Worm (Caenorhabditis elegans) whole organism, young adult: Measurements from ENCODE around the gene trap-4.

Experiments used
- C17E4.6 ChIP-seq: fragments of 200-800 bp; sonication (Bioruptor generic); IDR thresholded peaks from 2 replicates; pipeline ENCODE4 v1.3.6; 2022; ENCODE audit warnings: missing genetic modification reagents, missing genetic modification characterization, missing compliant biosample characterization
- F37B4.10 ChIP-seq: fragments of 200-800 bp; sonication (Bioruptor generic); IDR thresholded peaks from 2 replicates; pipeline ENCODE4 v1.3.6; 2022; ENCODE audit warnings: missing genetic modification characterization, missing compliant biosample characterization
- T07F8.4 ChIP-seq: sonication (generic microtip); optimal IDR thresholded peaks from 2 replicates; lab custom pipeline; 2016; ENCODE audit warnings: mild to moderate bottlenecking, missing genetic modification characterization, moderate library complexity, missing compliant biosample characterization
- ama-1 ChIP-seq, 3 experiments: fragments of 150-350 bp in 1 of 3; sonication (generic microtip) in 2 of 3; optimal IDR thresholded peaks; 2 replicates each; lab custom pipeline; 2014 to 2018; ENCODE audit warnings: missing biosample characterization in 2 of 3, missing genetic modification characterization in 2 of 3, missing genetic modification reagents in 2 of 3
- attf-3 ChIP-seq: fragments of 200-800 bp; sonication (Bioruptor generic); conservative IDR thresholded peaks from 2 replicates; pipeline ENCODE4 v1.3.6; 2022; ENCODE audit warnings: missing genetic modification reagents, missing genetic modification characterization, missing compliant biosample characterization
- die-1 ChIP-seq: sonication (generic microtip); optimal IDR thresholded peaks from 2 replicates; lab custom pipeline; 2016; ENCODE audit warnings: missing genotype, mild to moderate bottlenecking, missing genetic modification characterization, missing compliant biosample characterization
- ekl-4 ChIP-seq: fragments of 200-800 bp; sonication (Bioruptor generic); IDR thresholded peaks from 2 replicates; pipeline ENCODE4 v1.3.6; 2022; ENCODE audit warnings: missing genetic modification reagents, missing genetic modification characterization, missing compliant biosample characterization
- ets-4 ChIP-seq: fragments of 200-800 bp; sonication (Bioruptor generic); optimal IDR thresholded peaks from 2 replicates; lab custom pipeline; 2018; ENCODE audit warnings: mild to moderate bottlenecking, missing genetic modification characterization, missing compliant biosample characterization
- hmg-1.2 ChIP-seq: fragments of 200-800 bp; sonication (Bioruptor generic); IDR thresholded peaks from 2 replicates; pipeline ENCODE4 v1.3.6; 2022; ENCODE audit warnings: missing genetic modification reagents, missing genetic modification characterization, missing compliant biosample characterization
- lin-40 ChIP-seq: sonication (generic microtip); optimal IDR thresholded peaks from 2 replicates; lab custom pipeline; 2016; ENCODE audit warnings: missing genetic modification characterization, mild to moderate bottlenecking, missing compliant biosample characterization, missing genotype, missing genetic modification reagents
- lin-54 ChIP-seq: fragments of 200-800 bp; sonication (Bioruptor generic); optimal IDR thresholded peaks from 2 replicates; lab custom pipeline; 2018; ENCODE audit warnings: mild to moderate bottlenecking, missing genetic modification characterization, missing compliant biosample characterization
- lsy-27 ChIP-seq: sonication (generic microtip); optimal IDR thresholded peaks from 2 replicates; lab custom pipeline; 2017; ENCODE audit warnings: missing genetic modification characterization, mild to moderate bottlenecking, missing compliant biosample characterization, antibody characterized with exemption, missing genotype, borderline replicate concordance; ENCODE audit not compliant: insufficient read depth

DNA sequence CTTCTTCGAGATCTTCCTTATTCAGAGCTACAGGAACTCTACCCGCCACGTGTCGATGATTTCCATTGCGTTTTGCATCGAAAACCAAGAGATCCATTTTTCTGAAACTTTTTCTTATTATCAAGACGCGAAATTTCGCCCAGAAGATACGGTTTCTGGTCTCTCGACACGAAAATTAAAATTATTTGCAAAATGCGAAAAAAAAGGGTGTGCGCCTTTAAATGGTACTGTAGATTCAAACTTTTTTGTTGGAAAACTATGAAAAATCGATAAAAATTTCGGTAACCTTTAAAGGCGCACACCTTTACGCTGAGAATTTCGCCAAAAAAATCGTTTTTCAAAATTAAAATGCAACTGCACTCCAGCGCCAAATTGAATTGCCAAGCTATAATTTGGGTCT, 22.4 kb upstream of the trap-4 start, which contains the start of gene tsen-2:
- TF ChIP-seq T07F8.4 (tag; lab: Kevin White, UChicago) (no peak), C17E4.6 (GFP tag; lab: Robert Waterston, UW) (no peak), hmg-1.2 (GFP tag; lab: Robert Waterston, UW) (no peak), attf-3 (GFP tag; lab: Robert Waterston, UW) (no peak), lsy-27 (tag; lab: Kevin White, UChicago) (no peak), ama-1 (optimal IDR thresholded peaks at IDR 0.05; lab: Kevin White, UChicago) (no peak), ama-1 (GFP tag; optimal IDR thresholded peaks at IDR 0.05; lab: Kevin White, UChicago) (no peak), lin-54 (GFP tag; lab: Kevin White, UChicago) (no peak), ekl-4 (no peak), lin-40 (tag; lab: Kevin White, UChicago) (no peak), F37B4.10 (GFP tag; lab: Robert Waterston, UW) (no peak), ets-4 (no peak), die-1 (tag; lab: Kevin White, UChicago) (no peak)
